Fruit fly (Drosophila melanogaster): ENCODE results near the gene CG31373.

CG31373 gene

dm6 chr3R:10688835-10689234 lies 20.3 kb downstream of the CG31373 start (continued):
- TF ChIP-seq CG33557 (GFP tag; optimal IDR thresholded peaks at IDR 0.05) (no peak), CHES-1-like (GFP tag; optimal IDR thresholded peaks at IDR 0.05) (no peak), Gug (GFP tag; IDR thresholded peaks at IDR 0.05) (no peak), D19A (tag; optimal IDR thresholded peaks at IDR 0.05) (peak; percentile 21), CrebB (tag; optimal IDR thresholded peaks at IDR 0.05) (peak; percentile 22), CG2678 (tag; optimal IDR thresholded peaks at IDR 0.05) (peak; percentile 77), CG6254 (GFP tag; optimal IDR thresholded peaks at IDR 0.05) (no peak), Doc2 (GFP tag; IDR thresholded peaks at IDR 0.05) (no peak), CG13424 (tag; optimal IDR thresholded peaks at IDR 0.05) (peak; percentile 12), CG30431 (GFP tag; optimal IDR thresholded peaks at IDR 0.05) (no peak), CG4424 (GFP tag; optimal IDR thresholded peaks at IDR 0.05) (peak; percentile 24), Camta (GFP tag; optimal IDR thresholded peaks at IDR 0.05) (no peak), repo (GFP tag; optimal IDR thresholded peaks at IDR 0.05) (no peak), esg (GFP tag; conservative IDR thresholded peaks at IDR 0.05) (peak; percentile 35; the same call in 1 of the 2 replicates), dysf (GFP tag; IDR thresholded peaks at IDR 0.05) (peak; percentile 80), tna (GFP tag; IDR thresholded peaks at IDR 0.05; ENCODE audit: partially characterized antibody) (no peak), Hmr (GFP tag; optimal IDR thresholded peaks at IDR 0.05) (peak; percentile 48), CG16863 (GFP tag; optimal IDR thresholded peaks at IDR 0.05) (no peak), Fer3 (tag; optimal IDR thresholded peaks at IDR 0.05) (peak; percentile 72), CG4820 (GFP tag; optimal IDR thresholded peaks at IDR 0.05) (no peak), Nf-YB (GFP tag; optimal IDR thresholded peaks at IDR 0.05) (no peak), Sin3A (optimal IDR thresholded peaks at IDR 0.05) (no peak), Myb (GFP tag; optimal IDR thresholded peaks at IDR 0.05) (no peak), CG17912 (GFP tag; optimal IDR thresholded peaks at IDR 0.05) (no peak), CG17359 (tag; optimal IDR thresholded peaks at IDR 0.05) (peak; percentile 46), CG1529 (GFP tag; optimal IDR thresholded peaks at IDR 0.05) (no peak), CG16815 (GFP tag; optimal IDR thresholded peaks at IDR 0.05) (no peak), Dip3 (GFP tag; optimal IDR thresholded peaks at IDR 0.05) (no peak), abd-A (tag; optimal IDR thresholded peaks at IDR 0.05) (no peak), Opbp (GFP tag; IDR thresholded peaks at IDR 0.05; ENCODE audit: partially characterized antibody) (no peak), Deaf1 (tag; optimal IDR thresholded peaks at IDR 0.05) (no peak), gfzf (GFP tag; optimal IDR thresholded peaks at IDR 0.05) (no peak), pb (GFP tag; optimal IDR thresholded peaks at IDR 0.05) (no peak), CG34224 (GFP tag; IDR thresholded peaks at IDR 0.05; ENCODE audit: partially characterized antibody) (no peak), CG11085 (GFP tag; IDR thresholded peaks at IDR 0.05) (0 out of 2 replicates have a peak, but pooled peaks have one; percentile 29), prd (optimal IDR thresholded peaks at IDR 0.05) (no peak), prd (GFP tag; IDR thresholded peaks at IDR 0.05) (peak; percentile 67; the same call in 2 of the 3 replicates), CG6683 (GFP tag; optimal IDR thresholded peaks at IDR 0.05) (no peak), ewg (GFP tag; optimal IDR thresholded peaks at IDR 0.05) (no peak), CG7928 (GFP tag; optimal IDR thresholded peaks at IDR 0.05) (no peak), Dref (GFP tag; IDR thresholded peaks at IDR 0.05) (no peak), BtbVII (GFP tag; optimal IDR thresholded peaks at IDR 0.05) (no peak), D (optimal IDR thresholded peaks at IDR 0.05) (no peak), D (GFP tag; optimal IDR thresholded peaks at IDR 0.05) (no peak), BEAF-32 (GFP tag; optimal IDR thresholded peaks at IDR 0.05) (no peak), bcd (GFP tag; optimal IDR thresholded peaks at IDR 0.05) (peak; percentile 52), fu2 (GFP tag; optimal IDR thresholded peaks at IDR 0.05) (no peak), CG12744 (GFP tag; optimal IDR thresholded peaks at IDR 0.05) (no peak), hkb (optimal IDR thresholded peaks at IDR 0.05) (no peak), hkb (GFP tag; IDR thresholded peaks at IDR 0.05) (peak; percentile 42; the same call in 1 of the 2 replicates), NK7.1 (GFP tag; optimal IDR thresholded peaks at IDR 0.05) (no peak), psq (GFP tag; optimal IDR thresholded peaks at IDR 0.05) (no peak)

Measured in whole organism, embryonic.